Worm (Caenorhabditis elegans) whole organism, late embryonic: ENCODE data around the gene fbxb-57.
"Not testable (repeated sequence)": the region's sequence is repeated elsewhere in the genome, so short reads cannot be mapped to it uniquely, and the experiment has no call there.

Source experiments
- C08G9.2 ChIP-seq: sonication (generic microtip); optimal IDR thresholded peaks from 2 replicates; lab custom pipeline; 2016; ENCODE audit warnings: mild to moderate bottlenecking, missing genetic modification characterization, moderate library complexity, missing compliant biosample characterization
- K09A11.1 ChIP-seq: sonication (generic microtip); optimal IDR thresholded peaks from 2 replicates; lab custom pipeline; 2017; ENCODE audit warnings: antibody characterized with exemption, mild to moderate bottlenecking, missing genetic modification characterization, missing compliant biosample characterization; ENCODE audit not compliant: insufficient read depth
- T23F11.4 ChIP-seq: fragments of 200-800 bp; sonication (Bioruptor generic); optimal IDR thresholded peaks from 2 replicates; lab custom pipeline; 2018; ENCODE audit warnings: mild to moderate bottlenecking, missing genetic modification characterization, missing compliant biosample characterization
- Y22D7AL.16 ChIP-seq: sonication (generic microtip); optimal IDR thresholded peaks from 2 replicates; lab custom pipeline; 2016; ENCODE audit warnings: missing genetic modification characterization, missing compliant biosample characterization
- ahr-1 ChIP-seq: sonication (generic microtip); optimal IDR thresholded peaks from 2 replicates; lab custom pipeline; 2016; ENCODE audit warnings: missing genetic modification characterization, missing compliant biosample characterization
- ceh-19 ChIP-seq: fragments of 200-800 bp; sonication (Bioruptor generic); optimal IDR thresholded peaks from 2 replicates; lab custom pipeline; 2018; ENCODE audit warnings: mild to moderate bottlenecking, missing genetic modification characterization, missing compliant biosample characterization
- ceh-2 ChIP-seq: sonication (generic microtip); optimal IDR thresholded peaks from 2 replicates; lab custom pipeline; 2016; ENCODE audit warnings: missing genotype, missing genetic modification characterization, missing compliant biosample characterization
- ceh-22 ChIP-seq: sonication (generic microtip); optimal IDR thresholded peaks from 2 replicates; lab custom pipeline; 2017; ENCODE audit warnings: missing biosample characterization, missing genetic modification characterization
- ceh-24 ChIP-seq: sonication (generic microtip); optimal IDR thresholded peaks from 2 replicates; lab custom pipeline; 2016; ENCODE audit warnings: mild to moderate bottlenecking, missing genetic modification characterization, missing compliant biosample characterization
- ceh-30 ChIP-seq: fragments of 150-350 bp; optimal IDR thresholded peaks from 2 replicates; lab custom pipeline; 2014; ENCODE audit warnings: missing biosample characterization, missing genetic modification characterization
- ceh-31 ChIP-seq: sonication (generic microtip); optimal IDR thresholded peaks from 2 replicates; lab custom pipeline; 2016; ENCODE audit warnings: missing genetic modification characterization, missing compliant biosample characterization
- ceh-45 ChIP-seq: fragments of 200-800 bp; sonication (Bioruptor generic); IDR thresholded peaks from 2 replicates; pipeline ENCODE4 v1.3.6; 2022; ENCODE audit warnings: missing genetic modification reagents, missing genetic modification characterization, missing compliant biosample characterization
- ceh-48 ChIP-seq: sonication (generic microtip); optimal IDR thresholded peaks from 2 replicates; lab custom pipeline; 2016; ENCODE audit warnings: missing genetic modification characterization, inconsistent platforms, missing compliant biosample characterization
- ceh-6 ChIP-seq: fragments of 200-800 bp; sonication (Bioruptor generic); optimal IDR thresholded peaks from 2 replicates; lab custom pipeline; 2018; ENCODE audit warnings: mild to moderate bottlenecking, missing genetic modification characterization, missing compliant biosample characterization
- dmd-4 ChIP-seq: sonication (generic microtip); optimal IDR thresholded peaks from 2 replicates; lab custom pipeline; 2016; ENCODE audit warnings: borderline replicate concordance, missing genetic modification characterization, missing compliant biosample characterization
- dve-1 ChIP-seq: sonication (generic microtip); optimal IDR thresholded peaks from 2 replicates; lab custom pipeline; 2017; ENCODE audit warnings: antibody characterized with exemption, mild to moderate bottlenecking, missing genetic modification characterization, missing compliant biosample characterization
- elt-4 ChIP-seq: sonication (generic microtip); optimal IDR thresholded peaks from 2 replicates; lab custom pipeline; 2016; ENCODE audit warnings: missing genetic modification characterization, missing compliant biosample characterization
- ets-4 ChIP-seq: sonication (generic microtip); optimal IDR thresholded peaks from 2 replicates; lab custom pipeline; 2016; ENCODE audit warnings: missing genetic modification characterization, missing compliant biosample characterization
- eyg-1 ChIP-seq: sonication (generic microtip); optimal IDR thresholded peaks from 2 replicates; lab custom pipeline; 2016; ENCODE audit warnings: missing genotype, missing genetic modification characterization, missing compliant biosample characterization
- gmeb-2 ChIP-seq: sonication (generic microtip); optimal IDR thresholded peaks from 2 replicates; lab custom pipeline; 2016; ENCODE audit warnings: missing genetic modification characterization, inconsistent platforms, missing compliant biosample characterization
- hlh-13 ChIP-seq: fragments of 200-800 bp; sonication (Bioruptor generic); optimal IDR thresholded peaks from 2 replicates; lab custom pipeline; 2018; ENCODE audit warnings: mild to moderate bottlenecking, missing genetic modification characterization, missing compliant biosample characterization
- hlh-30 ChIP-seq: sonication (generic microtip); optimal IDR thresholded peaks from 2 replicates; lab custom pipeline; 2017; ENCODE audit warnings: antibody characterized with exemption, missing genetic modification characterization, missing compliant biosample characterization; ENCODE audit not compliant: insufficient read depth
- hlh-6 ChIP-seq: sonication (generic microtip); optimal IDR thresholded peaks from 2 replicates; lab custom pipeline; 2016; ENCODE audit warnings: missing genotype, missing genetic modification characterization, missing compliant biosample characterization
- hlh-8 ChIP-seq: sonication (generic microtip); optimal IDR thresholded peaks from 2 replicates; lab custom pipeline; 2016; ENCODE audit warnings: missing genotype, missing genetic modification characterization, missing compliant biosample characterization
- lim-6 ChIP-seq: sonication (generic microtip); optimal IDR thresholded peaks from 2 replicates; lab custom pipeline; 2016; ENCODE audit warnings: missing genetic modification characterization, missing compliant biosample characterization
- lin-11 ChIP-seq: fragments of 200-800 bp; sonication (Bioruptor generic); optimal IDR thresholded peaks from 2 replicates; lab custom pipeline; 2018; ENCODE audit warnings: mild to moderate bottlenecking, missing genetic modification characterization, missing compliant biosample characterization
- madf-2 ChIP-seq: sonication (generic microtip); optimal IDR thresholded peaks from 2 replicates; lab custom pipeline; 2017; ENCODE audit warnings: missing genetic modification characterization, missing compliant biosample characterization
- nfya-1 ChIP-seq: sonication (generic microtip); optimal IDR thresholded peaks from 2 replicates; lab custom pipeline; 2017; ENCODE audit warnings: missing genetic modification characterization, mild to moderate bottlenecking, missing compliant biosample characterization, antibody characterized with exemption, moderate library complexity
- nhr-232 ChIP-seq: sonication (generic microtip); optimal IDR thresholded peaks from 2 replicates; lab custom pipeline; 2016; ENCODE audit warnings: missing genetic modification characterization, missing compliant biosample characterization
- odd-2 ChIP-seq: sonication (generic microtip); optimal IDR thresholded peaks from 2 replicates; lab custom pipeline; 2017; ENCODE audit warnings: antibody characterized with exemption, mild to moderate bottlenecking, missing genetic modification characterization, missing compliant biosample characterization
- pag-3 ChIP-seq: sonication (generic microtip); optimal IDR thresholded peaks from 2 replicates; lab custom pipeline; 2016; ENCODE audit warnings: missing compliant biosample characterization, missing genetic modification characterization, borderline replicate concordance
- pqm-1 ChIP-seq: sonication (generic microtip); optimal IDR thresholded peaks from 2 replicates; lab custom pipeline; 2016; ENCODE audit warnings: missing genetic modification characterization, missing compliant biosample characterization
- pros-1 ChIP-seq: fragments of 150-350 bp; optimal IDR thresholded peaks from 2 replicates; lab custom pipeline; 2014; ENCODE audit warnings: missing biosample characterization, missing genetic modification reagents, missing genetic modification characterization
- rnt-1 ChIP-seq: sonication (generic microtip); optimal IDR thresholded peaks from 2 replicates; lab custom pipeline; 2016; ENCODE audit warnings: missing genetic modification characterization, missing compliant biosample characterization
- sdc-2 ChIP-seq: sonication (generic microtip); optimal IDR thresholded peaks from 2 replicates; lab custom pipeline; 2016; ENCODE audit warnings: missing genotype, missing genetic modification characterization, missing compliant biosample characterization
- sox-2 ChIP-seq: fragments of 200-800 bp; sonication (Bioruptor generic); IDR thresholded peaks from 2 replicates; pipeline ENCODE4 v1.3.6; 2022; ENCODE audit warnings: missing genetic modification reagents, missing genetic modification characterization, missing compliant biosample characterization
- sox-4 ChIP-seq: sonication (generic microtip); optimal IDR thresholded peaks from 2 replicates; lab custom pipeline; 2017; ENCODE audit warnings: mild to moderate bottlenecking, missing genetic modification characterization, inconsistent platforms, missing compliant biosample characterization
- syd-9 ChIP-seq: sonication (generic microtip); optimal IDR thresholded peaks from 2 replicates; lab custom pipeline; 2016; ENCODE audit warnings: mild to moderate bottlenecking, missing genetic modification characterization, moderate library complexity, missing compliant biosample characterization
- tbx-7 ChIP-seq: sonication (generic microtip); optimal IDR thresholded peaks from 2 replicates; lab custom pipeline; 2016; ENCODE audit warnings: missing genotype, missing genetic modification characterization, missing compliant biosample characterization
- unc-55 ChIP-seq: sonication (generic microtip); optimal IDR thresholded peaks from 2 replicates; lab custom pipeline; 2017; ENCODE audit warnings: missing biosample characterization, missing genetic modification reagents, missing genetic modification characterization
- zip-5 ChIP-seq: sonication (generic microtip); optimal IDR thresholded peaks from 2 replicates; lab custom pipeline; 2016; ENCODE audit warnings: missing genetic modification characterization, missing compliant biosample characterization
- ztf-16 ChIP-seq: sonication (generic microtip); optimal IDR thresholded peaks from 2 replicates; lab custom pipeline; 2017; ENCODE audit warnings: missing genetic modification characterization, missing compliant biosample characterization

The fbxb-57 gene

DNA sequence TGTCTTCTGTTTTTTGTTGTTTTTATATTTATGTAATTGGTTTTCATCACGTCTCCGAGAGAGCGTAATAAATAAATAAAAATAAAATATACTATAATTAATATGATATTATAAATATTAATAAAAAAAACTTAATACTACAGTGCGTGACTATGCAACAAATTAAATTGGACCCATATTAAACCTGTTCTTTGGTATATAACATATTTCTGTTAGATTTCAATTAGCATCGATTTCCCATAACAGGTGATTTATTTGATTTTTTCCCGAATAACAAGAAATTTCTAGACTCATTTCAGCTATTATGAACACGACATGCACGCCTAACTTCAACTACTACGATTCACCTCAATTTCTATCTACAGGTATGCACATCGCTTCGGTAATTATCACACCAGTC lies 28.5 kb downstream of the fbxb-57 start, which contains the start of gene srh-208:
Gene srh-208, plus strand, starts transcription at position 301 of the 400 bp plus-strand sequence.
- not testable (repeated sequence) for TF ChIP-seq pros-1, Y22D7AL.16, syd-9 (tag; lab: Kevin White, UChicago)

DNA sequence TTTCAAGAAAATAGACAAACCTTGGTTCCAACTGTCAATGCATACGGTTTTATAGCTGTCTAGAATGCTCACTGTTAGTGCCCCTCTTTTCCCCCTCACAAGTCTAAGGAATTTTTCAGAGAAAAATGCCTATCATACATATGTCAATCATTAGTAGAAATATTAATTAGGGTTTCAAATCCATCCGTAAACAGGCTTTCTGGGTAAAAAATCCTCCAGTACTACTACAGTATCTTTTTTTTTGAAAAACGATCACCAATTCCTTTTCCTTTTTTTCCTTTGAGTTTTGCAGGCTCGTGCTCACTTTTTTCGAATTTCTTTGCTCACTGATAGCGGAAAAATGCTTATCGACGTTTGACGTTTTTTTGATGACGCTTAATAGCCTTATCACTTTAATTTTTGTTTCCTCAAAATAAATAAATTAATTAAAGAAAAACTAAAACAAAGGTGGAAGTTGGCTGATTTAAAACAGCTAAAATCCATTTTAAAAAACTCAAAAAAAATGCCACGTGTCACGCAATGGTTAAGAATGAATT lies 31.0 kb downstream of the fbxb-57 start, which contains the start of gene C43D7.7:
Gene C43D7.7, minus strand, starts transcription at position 51 of the 536 bp plus-strand sequence.
- no peak for TF ChIP-seq T23F11.4
- no peak for TF ChIP-seq ceh-48
- no peak for TF ChIP-seq ceh-6 (GFP tag; lab: Kevin White, UChicago)
- no peak for TF ChIP-seq ceh-2 (tag; lab: Kevin White, UChicago)
- TF ChIP-seq ets-4 (tag; lab: Kevin White, UChicago): no peak
- TF ChIP-seq ceh-22 (tag; lab: Kevin White, UChicago): no peak
- no peak for TF ChIP-seq zip-5 (tag; lab: Kevin White, UChicago)
- no peak for TF ChIP-seq rnt-1 (tag; lab: Kevin White, UChicago)
- TF ChIP-seq madf-2 (tag; lab: Kevin White, UChicago): no peak
- no peak for TF ChIP-seq ceh-19
- no peak for TF ChIP-seq nfya-1 (tag; lab: Kevin White, UChicago)
- TF ChIP-seq unc-55 (GFP tag; lab: Kevin White, UChicago): no peak
- TF ChIP-seq dve-1 (tag; lab: Kevin White, UChicago): no peak
- TF ChIP-seq eyg-1: no peak
- no peak for TF ChIP-seq sox-2
- TF ChIP-seq hlh-6 (tag; lab: Kevin White, UChicago): no peak
- TF ChIP-seq tbx-7: no peak

DNA sequence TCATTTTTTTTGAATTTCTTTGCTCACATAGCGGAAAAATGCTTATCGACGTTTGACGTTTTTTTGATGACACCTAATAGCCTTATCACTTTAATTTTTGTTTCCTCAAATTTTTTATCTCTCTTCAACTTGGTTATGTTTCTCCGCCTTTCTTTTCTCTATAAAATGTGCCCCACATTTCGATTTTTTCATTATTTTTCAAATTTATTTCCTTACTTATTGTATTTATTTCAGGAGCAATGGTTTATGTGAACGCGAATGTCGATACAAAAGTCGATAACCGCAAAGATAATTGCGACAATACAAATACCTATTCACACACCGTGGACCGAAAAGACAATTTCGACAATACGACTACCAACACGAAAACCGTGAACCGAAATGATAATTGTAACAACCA lies 31.8 kb downstream of the fbxb-57 start, which contains the start of gene sdz-6:
Gene sdz-6, plus strand, starts transcription at position 229 of the 400 bp plus-strand sequence.
- no peak for TF ChIP-seq hlh-30 (tag; lab: Kevin White, UChicago)
- no peak for TF ChIP-seq gmeb-2 (tag; lab: Kevin White, UChicago)
- TF ChIP-seq sox-4 (tag; lab: Kevin White, UChicago): no peak
- no peak for TF ChIP-seq pag-3 (tag; lab: Kevin White, UChicago)
- TF ChIP-seq ceh-45 (GFP tag; lab: Robert Waterston, UW): no peak
- no peak for TF ChIP-seq hlh-8 (tag; lab: Kevin White, UChicago)
- TF ChIP-seq ceh-30: no peak
- no peak for TF ChIP-seq ahr-1 (tag; lab: Kevin White, UChicago)
- TF ChIP-seq madf-2 (tag; lab: Kevin White, UChicago): no peak
- no peak for TF ChIP-seq C08G9.2 (tag; lab: Kevin White, UChicago)
- TF ChIP-seq hlh-13 (GFP tag; lab: Kevin White, UChicago): no peak
- TF ChIP-seq T23F11.4: no peak
- TF ChIP-seq lim-6 (tag; lab: Kevin White, UChicago): no peak
- TF ChIP-seq ceh-31 (tag; lab: Kevin White, UChicago): no peak
- no peak for TF ChIP-seq ceh-24 (tag; lab: Kevin White, UChicago)
- no peak for TF ChIP-seq ceh-22 (tag; lab: Kevin White, UChicago)
- TF ChIP-seq tbx-7: no peak
- TF ChIP-seq, all 69 proteins: peak for 0

DNA sequence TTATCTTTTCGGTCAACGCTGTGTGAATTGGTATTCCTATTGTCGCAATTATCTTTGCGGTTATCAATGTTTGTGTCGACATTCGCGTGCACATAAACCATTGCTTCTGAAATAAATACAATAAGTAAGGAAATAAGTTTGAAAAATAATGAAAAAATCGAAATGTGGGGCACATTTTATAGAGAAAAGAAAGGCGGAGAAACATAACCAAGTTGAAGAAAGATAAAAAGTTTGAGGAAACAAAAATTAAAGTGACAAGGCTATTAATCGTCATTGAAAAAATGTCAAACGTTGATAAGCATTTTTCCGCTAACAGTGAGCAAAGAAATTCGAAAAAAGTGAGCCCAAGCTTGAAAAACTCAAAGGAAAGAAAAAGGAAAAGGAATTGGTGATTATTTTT lies 33.8 kb downstream of the fbxb-57 start, which contains the start of gene C43D7.4:
Gene C43D7.4, minus strand, starts transcription at position 101 of the 400 bp plus-strand sequence.
- no peak for TF ChIP-seq odd-2 (tag; lab: Kevin White, UChicago)
- TF ChIP-seq ceh-45 (GFP tag; lab: Robert Waterston, UW): no peak
- no peak for TF ChIP-seq lin-11
- TF ChIP-seq ztf-16 (tag; lab: Kevin White, UChicago): no peak
- TF ChIP-seq eyg-1: no peak
- no peak for TF ChIP-seq ceh-19
- no peak for TF ChIP-seq pag-3 (tag; lab: Kevin White, UChicago)
- no peak for TF ChIP-seq dmd-4
- no peak for TF ChIP-seq K09A11.1
- no peak for TF ChIP-seq sdc-2
- no peak for TF ChIP-seq elt-4
- no peak for TF ChIP-seq hlh-6 (tag; lab: Kevin White, UChicago)
- TF ChIP-seq rnt-1 (tag; lab: Kevin White, UChicago): no peak
- no peak for TF ChIP-seq pqm-1 (tag; lab: Kevin White, UChicago)
- TF ChIP-seq unc-55 (GFP tag; lab: Kevin White, UChicago): no peak
- no peak for TF ChIP-seq hlh-8 (tag; lab: Kevin White, UChicago)
- TF ChIP-seq ets-4 (tag; lab: Kevin White, UChicago): no peak
- no peak for TF ChIP-seq nhr-232 (tag; lab: Kevin White, UChicago)
